Worm (Caenorhabditis elegans): ENCODE results near the gene tag-123.

DNA sequence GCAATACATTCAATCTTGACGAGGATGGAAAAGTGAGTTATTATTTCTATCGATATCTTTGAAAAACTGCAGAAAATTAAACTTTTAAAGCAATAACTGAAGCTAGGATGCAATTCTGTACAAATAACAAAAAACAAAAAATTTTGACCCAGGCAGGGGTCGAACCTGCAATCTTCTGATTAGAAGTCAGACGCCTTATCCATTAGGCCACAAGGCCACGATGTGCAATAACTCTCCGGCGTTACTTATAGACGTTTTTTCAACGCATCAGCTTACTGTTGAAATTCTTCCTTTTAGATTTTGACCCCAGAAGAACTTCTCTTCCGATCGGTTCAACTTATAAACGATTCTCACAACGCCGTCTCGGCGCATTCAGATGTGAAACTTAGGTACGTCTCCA, 40.2 kb downstream of the tag-123 start:
- TF ChIP-seq unc-62 (GFP tag; optimal IDR thresholded peaks at IDR 0.05 in 1 of 2) (no peak), unc-62 (tag; optimal IDR thresholded peaks at IDR 0.05) (no peak), ZK337.2 (GFP tag; IDR thresholded peaks at IDR 0.05) (peak; percentile 79), lin-13 (GFP tag; optimal IDR thresholded peaks at IDR 0.05) (no peak), pha-4 (GFP tag; IDR thresholded peaks at IDR 0.05) (peak; percentile 74; the same call in 1 of the 2 replicates), pha-4 (tag; optimal IDR thresholded peaks at IDR 0.05) (no peak), aly-2 (tag; optimal IDR thresholded peaks at IDR 0.05) (no peak), ama-1 (optimal IDR thresholded peaks at IDR 0.05) (no peak), aha-1 (tag) (peak; percentile 27), nhr-25 (tag; optimal IDR thresholded peaks at IDR 0.05; ENCODE audit: borderline replicate concordance, insufficient read depth) (no peak)
